Worm (Caenorhabditis elegans): ENCODE data around the gene Y79H2A.2.

- TF ChIP-seq lsy-2 (tag; optimal IDR thresholded peaks at IDR 0.05) (no peak), nhr-237 (tag; optimal IDR thresholded peaks at IDR 0.05) (no peak), drap-1 (GFP tag; optimal IDR thresholded peaks at IDR 0.05) (no peak), nhr-2 (tag; optimal IDR thresholded peaks at IDR 0.05) (no peak), ztf-11 (tag; optimal IDR thresholded peaks at IDR 0.05) (no peak), snpc-4 (tag; optimal IDR thresholded peaks at IDR 0.05) (no peak), pha-4 (tag; optimal IDR thresholded peaks at IDR 0.05) (no peak), sptf-1 (tag; optimal IDR thresholded peaks at IDR 0.05) (no peak), nhr-12 (tag; optimal IDR thresholded peaks at IDR 0.05) (no peak), ces-1 (GFP tag; optimal IDR thresholded peaks at IDR 0.05) (no peak), cnd-1 (tag; optimal IDR thresholded peaks at IDR 0.05) (no peak), unc-62 (GFP tag; optimal IDR thresholded peaks at IDR 0.05) (no peak), elt-3 (tag; optimal IDR thresholded peaks at IDR 0.05) (no peak)
Observed at ce11 chrIII:12060092-12060491, 29.5 kb upstream of the Y79H2A.2 start.

Data from whole organism, mixed stage, embryonic.